Fruit fly (Drosophila melanogaster) whole organism, embryonic: Measurements from ENCODE around the gene fz.
A peak's percentile ranks its signal among the peaks of the same experiment; 100 is the strongest.

Experiments
- Ada2b ChIP-seq: fragments of 200-800 bp; sonication (Bioruptor generic); IDR thresholded peaks from 2 replicates; pipeline ENCODE4 v1.3.6; 2022; ENCODE audit warnings: missing biosample characterization, missing genetic modification characterization
- CG10565 ChIP-seq: fragments of 200-800 bp; sonication (Bioruptor generic); optimal IDR thresholded peaks from 3 replicates; lab custom pipeline; 2016; ENCODE audit warnings: missing biosample characterization, mild to moderate bottlenecking, missing genetic modification characterization
- CG10979 ChIP-seq: fragments of 200-800 bp; sonication (Bioruptor generic); optimal IDR thresholded peaks from 2 replicates; lab custom pipeline; 2018; ENCODE audit warnings: missing biosample characterization, mild to moderate bottlenecking, missing genetic modification characterization, moderate library complexity
- CG1233 ChIP-seq: fragments of 200-800 bp; sonication (Bioruptor generic); optimal IDR thresholded peaks from 4 replicates; lab custom pipeline; 2018; ENCODE audit warnings: missing biosample characterization, mild to moderate bottlenecking, missing genetic modification characterization
- CG13775 ChIP-seq: fragments of 200-800 bp; sonication (Bioruptor generic); optimal IDR thresholded peaks from 3 replicates; lab custom pipeline; 2017; ENCODE audit warnings: missing biosample characterization, mild to moderate bottlenecking, missing genetic modification characterization
- CG14014 ChIP-seq: fragments of 200-800 bp; sonication (Bioruptor generic); IDR thresholded peaks from 2 replicates; pipeline ENCODE4 v1.3.6; 2022; ENCODE audit warnings: missing biosample characterization, missing genetic modification characterization
- CG17359 ChIP-seq: fragments of 200-800 bp; sonication (Bioruptor generic); optimal IDR thresholded peaks from 3 replicates; lab custom pipeline; 2018; ENCODE audit warnings: missing biosample characterization, mild to moderate bottlenecking, missing genetic modification characterization, moderate library complexity
- CG17802 ChIP-seq: fragments of 200-800 bp; sonication (Bioruptor generic); optimal IDR thresholded peaks from 2 replicates; lab custom pipeline; 2018; ENCODE audit warnings: missing biosample characterization, mild to moderate bottlenecking, missing genetic modification characterization, moderate library complexity
- CG1792 ChIP-seq: fragments of 200-800 bp; sonication (Bioruptor generic); optimal IDR thresholded peaks from 2 replicates; lab custom pipeline; 2016; ENCODE audit warnings: missing biosample characterization, missing genetic modification characterization
- CG30431 ChIP-seq: fragments of 200-800 bp; sonication (Bioruptor generic); optimal IDR thresholded peaks from 2 replicates; lab custom pipeline; 2017; ENCODE audit warnings: missing biosample characterization, missing genetic modification characterization
- CG34224 ChIP-seq: fragments of 200-800 bp; sonication (Bioruptor generic); IDR thresholded peaks from 3 replicates; pipeline ENCODE4 v1.3.6; 2022; ENCODE audit warnings: missing biosample characterization, missing genetic modification characterization; ENCODE audit not compliant: partially characterized antibody
- CG4707 ChIP-seq: fragments of 200-800 bp; sonication (Bioruptor generic); optimal IDR thresholded peaks from 2 replicates; lab custom pipeline; 2018; ENCODE audit warnings: missing biosample characterization, mild to moderate bottlenecking, missing genetic modification characterization, moderate library complexity
- CG4854 ChIP-seq: fragments of 200-800 bp; sonication (Bioruptor generic); optimal IDR thresholded peaks from 2 replicates; lab custom pipeline; 2016; ENCODE audit warnings: missing biosample characterization, missing genetic modification characterization, inconsistent platforms
- CG7357 ChIP-seq: fragments of 200-800 bp; sonication (Bioruptor generic); IDR thresholded peaks from 3 replicates; pipeline ENCODE4 v1.3.6; 2022; ENCODE audit warnings: missing biosample characterization, missing genetic modification characterization
- CG7963 ChIP-seq: fragments of 200-800 bp; sonication (Bioruptor generic); IDR thresholded peaks from 3 replicates; pipeline ENCODE4 v1.3.6; 2022; ENCODE audit warnings: missing biosample characterization, missing genetic modification characterization; ENCODE audit not compliant: partially characterized antibody
- CG9817 ChIP-seq: fragments of 200-800 bp; sonication (Bioruptor generic); optimal IDR thresholded peaks from 2 replicates; lab custom pipeline; 2018; ENCODE audit warnings: missing biosample characterization, mild to moderate bottlenecking, missing genetic modification characterization, moderate library complexity
- Dll ChIP-seq: fragments of 200-800 bp; sonication (Bioruptor generic); IDR thresholded peaks from 4 replicates; pipeline ENCODE4 v1.3.6; 2022; ENCODE audit warnings: missing biosample characterization, missing genetic modification characterization; ENCODE audit not compliant: partially characterized antibody
- Fer2 ChIP-seq: fragments of 200-800 bp; sonication (Bioruptor generic); optimal IDR thresholded peaks from 2 replicates; lab custom pipeline; 2018; ENCODE audit warnings: missing biosample characterization, mild to moderate bottlenecking, missing genetic modification characterization, moderate library complexity
- Gsc ChIP-seq: fragments of 200-800 bp; sonication (Bioruptor generic); IDR thresholded peaks from 2 replicates; pipeline ENCODE4 v1.3.6; 2022; ENCODE audit warnings: missing biosample characterization, missing genetic modification characterization
- Lhr ChIP-seq: fragments of 200-800 bp; sonication (Bioruptor generic); optimal IDR thresholded peaks from 3 replicates; lab custom pipeline; 2017; ENCODE audit warnings: mild to moderate bottlenecking, missing biosample characterization, missing genetic modification reagents, missing genetic modification characterization
- MESR4 ChIP-seq: fragments of 200-800 bp; sonication (Bioruptor generic); optimal IDR thresholded peaks from 2 replicates; lab custom pipeline; 2018; ENCODE audit warnings: missing biosample characterization, mild to moderate bottlenecking, missing genetic modification characterization, moderate library complexity
- Mes4 ChIP-seq: fragments of 200-800 bp; sonication (Bioruptor generic); optimal IDR thresholded peaks from 2 replicates; lab custom pipeline; 2016; ENCODE audit warnings: missing biosample characterization, missing genetic modification characterization
- NC2β ChIP-seq: fragments of 200-800 bp; sonication (Bioruptor generic); optimal IDR thresholded peaks from 2 replicates; lab custom pipeline; 2016; ENCODE audit warnings: missing biosample characterization, missing genetic modification characterization
- NFAT ChIP-seq: fragments of 200-800 bp; sonication (Bioruptor generic); IDR thresholded peaks from 2 replicates; pipeline ENCODE4 v1.3.6; 2022; ENCODE audit warnings: missing biosample characterization, missing genetic modification characterization
- Neu2 ChIP-seq: fragments of 200-800 bp; sonication (Bioruptor generic); optimal IDR thresholded peaks from 3 replicates; lab custom pipeline; 2016; ENCODE audit warnings: missing biosample characterization, missing genetic modification characterization, borderline replicate concordance
- Nf-YB ChIP-seq: fragments of 200-800 bp; sonication (Bioruptor generic); optimal IDR thresholded peaks from 3 replicates; lab custom pipeline; 2019; ENCODE audit warnings: missing biosample characterization, mild to moderate bottlenecking, missing genetic modification characterization, moderate library complexity
- YL-1 ChIP-seq: fragments of 200-800 bp; sonication (Bioruptor generic); optimal IDR thresholded peaks from 3 replicates; lab custom pipeline; 2017; ENCODE audit warnings: missing biosample characterization, mild to moderate bottlenecking, missing genetic modification characterization
- bigmax ChIP-seq: fragments of 200-800 bp; sonication (Bioruptor generic); optimal IDR thresholded peaks from 2 replicates; lab custom pipeline; 2018; ENCODE audit warnings: missing biosample characterization, mild to moderate bottlenecking, missing genetic modification characterization
- chinmo ChIP-seq: fragments of 200-800 bp; sonication (Bioruptor generic); IDR thresholded peaks from 4 replicates; pipeline ENCODE4 v1.3.6; 2022; ENCODE audit warnings: missing biosample characterization, missing genetic modification characterization; ENCODE audit not compliant: partially characterized antibody
- da ChIP-seq: fragments of 200-800 bp; sonication (Bioruptor generic); optimal IDR thresholded peaks from 2 replicates; lab custom pipeline; 2016; ENCODE audit warnings: missing biosample characterization, missing genetic modification characterization
- dimm ChIP-seq: fragments of 200-800 bp; sonication (Bioruptor generic); IDR thresholded peaks from 2 replicates; pipeline ENCODE4 v1.3.6; 2022; ENCODE audit warnings: missing biosample characterization, missing genetic modification characterization
- dmrt99B ChIP-seq: fragments of 200-800 bp; sonication (Bioruptor generic); optimal IDR thresholded peaks from 2 replicates; lab custom pipeline; 2018; ENCODE audit warnings: missing biosample characterization, mild to moderate bottlenecking, missing genetic modification characterization, moderate library complexity
- dysf ChIP-seq: fragments of 200-800 bp; sonication (Bioruptor generic); IDR thresholded peaks from 3 replicates; pipeline ENCODE4 v1.3.6; 2022; ENCODE audit warnings: missing biosample characterization, missing genetic modification characterization
- fd64A ChIP-seq: fragments of 200-800 bp; sonication (Bioruptor generic); optimal IDR thresholded peaks from 3 replicates; lab custom pipeline; 2018; ENCODE audit warnings: missing biosample characterization, mild to moderate bottlenecking, missing genetic modification characterization
- fru ChIP-seq: fragments of >200 bp; optimal IDR thresholded peaks from 2 replicates; lab custom pipeline; 2017
- h ChIP-seq: fragments of >200 bp; optimal IDR thresholded peaks from 2 replicates; lab custom pipeline; 2017
- ind ChIP-seq: fragments of 200-800 bp; sonication (Bioruptor generic); optimal IDR thresholded peaks from 3 replicates; lab custom pipeline; 2016; ENCODE audit warnings: missing biosample characterization, missing genetic modification characterization
- jing ChIP-seq: fragments of 200-800 bp; sonication (Bioruptor generic); optimal IDR thresholded peaks from 2 replicates; lab custom pipeline; 2018; ENCODE audit warnings: missing biosample characterization, mild to moderate bottlenecking, missing genetic modification characterization
- luna ChIP-seq: fragments of 200-800 bp; sonication (Bioruptor generic); optimal IDR thresholded peaks from 2 replicates; lab custom pipeline; 2016; ENCODE audit warnings: missing biosample characterization, missing genetic modification characterization
- nerfin-1 ChIP-seq: fragments of 200-800 bp; sonication (Bioruptor generic); optimal IDR thresholded peaks from 3 replicates; lab custom pipeline; 2019; ENCODE audit warnings: missing biosample characterization, mild to moderate bottlenecking, missing genetic modification characterization, moderate library complexity
- onecut ChIP-seq: fragments of 200-800 bp; sonication (Bioruptor generic); IDR thresholded peaks from 2 replicates; pipeline ENCODE4 v1.3.6; 2022; ENCODE audit warnings: missing biosample characterization, missing genetic modification characterization
- rib ChIP-seq: fragments of 200-800 bp; sonication (Bioruptor generic); IDR thresholded peaks from 2 replicates; pipeline ENCODE4 v1.3.6; 2022; ENCODE audit warnings: missing biosample characterization, missing genetic modification characterization
- sc ChIP-seq, 3 experiments: fragments of >200 bp in 2 of 3; fragments of 200-800 bp in 1 of 3; sonication (Bioruptor generic) in 1 of 3; optimal IDR thresholded peaks; 2 replicates in 2 of 3; 3 replicates in 1 of 3; lab custom pipeline; 2017; ENCODE audit warnings: mild to moderate bottlenecking in 1 of 3, missing biosample characterization in 1 of 3, missing genetic modification characterization in 1 of 3, missing genetic modification reagents in 1 of 3
- seq ChIP-seq: fragments of 200-800 bp; sonication (Bioruptor generic); IDR thresholded peaks from 2 replicates; pipeline ENCODE4 v1.3.6; 2022; ENCODE audit warnings: missing biosample characterization, missing genetic modification characterization
- sim ChIP-seq: fragments of 200-800 bp; sonication (Bioruptor generic); IDR thresholded peaks from 2 replicates; pipeline ENCODE4 v1.3.6; 2022; ENCODE audit warnings: missing biosample characterization, missing genetic modification characterization
- slou ChIP-seq: fragments of 200-800 bp; sonication (Bioruptor generic); optimal IDR thresholded peaks from 3 replicates; lab custom pipeline; 2016; ENCODE audit warnings: missing biosample characterization, missing genetic modification characterization
- sqz ChIP-seq: fragments of 200-800 bp; sonication (Bioruptor generic); optimal IDR thresholded peaks from 3 replicates; lab custom pipeline; 2018; ENCODE audit warnings: missing biosample characterization, mild to moderate bottlenecking, missing genetic modification characterization
- sr ChIP-seq: fragments of 200-800 bp; sonication (Bioruptor generic); IDR thresholded peaks from 3 replicates; pipeline ENCODE4 v1.3.6; 2022; ENCODE audit warnings: missing biosample characterization, missing genetic modification characterization
- ssp ChIP-seq: fragments of 200-800 bp; sonication (Bioruptor generic); IDR thresholded peaks from 2 replicates; pipeline ENCODE4 v1.3.6; 2022; ENCODE audit warnings: missing biosample characterization, missing genetic modification characterization
- stc ChIP-seq: fragments of 200-800 bp; sonication (Bioruptor generic); IDR thresholded peaks from 2 replicates; pipeline ENCODE4 v1.3.6; 2022; ENCODE audit warnings: missing biosample characterization, missing genetic modification characterization
- z ChIP-seq: fragments of 200-800 bp; sonication (Bioruptor generic); IDR thresholded peaks from 3 replicates; pipeline ENCODE4 v1.3.6; 2022; ENCODE audit warnings: missing biosample characterization, missing genetic modification characterization

Gene fz

DNA sequence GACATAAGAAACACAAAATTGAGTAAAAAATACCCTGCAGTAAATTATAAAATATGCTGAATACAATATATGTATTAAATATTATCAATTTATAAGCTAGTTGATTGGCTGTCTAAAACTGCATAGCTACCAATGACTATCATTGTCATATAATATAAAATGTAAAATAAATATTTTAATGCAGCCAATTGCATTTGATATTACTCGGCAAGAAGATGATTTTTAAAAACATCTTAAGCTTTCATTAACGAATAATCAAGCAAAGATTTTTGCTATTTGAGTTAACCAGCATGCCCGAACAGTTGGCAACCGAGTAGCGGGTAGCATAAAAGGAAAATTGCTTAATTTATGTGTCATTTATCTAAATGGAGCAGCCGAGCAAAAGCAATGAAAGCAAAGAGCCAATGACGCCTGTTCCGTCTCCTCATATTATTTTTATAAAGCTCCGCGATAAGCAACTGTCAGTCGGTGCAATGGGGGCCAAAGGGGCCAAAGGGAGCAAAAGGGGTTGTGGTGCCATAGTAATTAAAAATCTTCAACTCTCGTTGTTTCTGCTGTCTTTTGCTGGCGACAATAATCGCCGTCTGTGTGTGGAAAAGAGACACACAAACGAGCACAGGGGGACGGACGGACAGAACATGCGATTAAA lies 89.1 kb downstream of the fz start (continued):
- TF ChIP-seq bigmax (GFP tag; lab: Kevin White, UChicago) (no peak), NC2β (no peak), rib (GFP tag; lab: Robert Waterston, UW) (no peak), Dll (GFP tag; lab: Robert Waterston, UW) (no peak), ssp (GFP tag; lab: Robert Waterston, UW) (no peak), sc (optimal IDR thresholded peaks at IDR 0.05; lab: Kevin White, UChicago) (no peak), sc (GFP tag; optimal IDR thresholded peaks at IDR 0.05; lab: Kevin White, UChicago) (no peak), Lhr (GFP tag; lab: Kevin White, UChicago) (no peak), seq (peak; percentile 18; the same call in 1 of the 2 replicates), NFAT (GFP tag; lab: Robert Waterston, UW) (no peak), Ada2b (no peak), CG14014 (GFP tag; lab: Robert Waterston, UW) (0 out of 2 replicates have a peak, but pooled peaks have one; percentile 8), CG10979 (tag; lab: Kevin White, UChicago) (peak; percentile 45), dimm (GFP tag; lab: Robert Waterston, UW) (no peak), CG9817 (tag; lab: Kevin White, UChicago) (peak; percentile 28), fd64A (no peak), da (GFP tag; lab: Kevin White, UChicago) (no peak), z (no peak), Gsc (GFP tag; lab: Robert Waterston, UW) (no peak), CG7963 (GFP tag; lab: Robert Waterston, UW) (no peak), dmrt99B (peak; percentile 83), sqz (no peak), jing (GFP tag; lab: Kevin White, UChicago) (peak; percentile 10), Fer2 (no peak), CG1792 (no peak), CG30431 (GFP tag; lab: Kevin White, UChicago) (no peak), nerfin-1 (tag; lab: Kevin White, UChicago) (no peak), Mes4 (GFP tag; lab: Kevin White, UChicago) (no peak), slou (GFP tag; lab: Kevin White, UChicago) (no peak), CG1233 (GFP tag; lab: Kevin White, UChicago) (no peak), MESR4 (GFP tag; lab: Kevin White, UChicago) (no peak), YL-1 (no peak), CG17359 (peak; percentile 44), ind (GFP tag; lab: Kevin White, UChicago) (peak; percentile 36), CG7357 (GFP tag; lab: Robert Waterston, UW) (no peak), fru (lab: Kevin White, UChicago) (no peak), stc (GFP tag; lab: Robert Waterston, UW) (peak; percentile 37; the same call in 1 of the 2 replicates), CG34224 (GFP tag; lab: Robert Waterston, UW) (no peak), sr (GFP tag; lab: Robert Waterston, UW) (no peak), sim (no peak), CG4854 (GFP tag; lab: Kevin White, UChicago) (no peak), CG10565 (GFP tag; lab: Kevin White, UChicago) (no peak), h (lab: Kevin White, UChicago) (no peak), luna (GFP tag; lab: Kevin White, UChicago) (no peak), dysf (GFP tag; lab: Robert Waterston, UW) (peak; percentile 59; the same call in 2 of the 3 replicates), chinmo (no peak), CG13775 (GFP tag; lab: Kevin White, UChicago) (no peak), CG17802 (tag; lab: Kevin White, UChicago) (no peak), onecut (no peak), Nf-YB (GFP tag; lab: Kevin White, UChicago) (no peak), CG4707 (GFP tag; lab: Kevin White, UChicago) (no peak), Neu2 (no peak)
